Fruit fly (Drosophila melanogaster) whole organism, embryonic: ENCODE measurements around the gene CG32313.

ENCODE experiments used
- CG8388 ChIP-seq: fragments of 200-800 bp; sonication (Bioruptor generic); optimal IDR thresholded peaks from 2 replicates; lab custom pipeline; 2019; ENCODE audit warnings: missing biosample characterization, mild to moderate bottlenecking, missing genetic modification characterization, moderate library complexity
- CG9437 ChIP-seq: fragments of 200-800 bp; sonication (Bioruptor generic); optimal IDR thresholded peaks from 2 replicates; lab custom pipeline; 2018; ENCODE audit warnings: missing biosample characterization, mild to moderate bottlenecking, missing genetic modification characterization
- Tbp ChIP-seq: fragments of >200 bp; optimal IDR thresholded peaks from 2 replicates; lab custom pipeline; 2018; ENCODE audit warnings: missing biosample characterization, missing genetic modification characterization
- sna ChIP-seq: fragments of 200-800 bp; sonication (Bioruptor generic); IDR thresholded peaks from 2 replicates; pipeline ENCODE4 v1.3.6; 2022; ENCODE audit warnings: missing biosample characterization, missing genetic modification characterization; ENCODE audit not compliant: partially characterized antibody
- wdn ChIP-seq: fragments of 200-800 bp; sonication (Bioruptor generic); IDR thresholded peaks from 2 replicates; pipeline ENCODE4 v1.3.6; 2022; ENCODE audit warnings: missing biosample characterization, missing genetic modification characterization

- TF ChIP-seq sna (no peak), wdn (GFP tag; lab: Robert Waterston, UW) (no peak), CG8388 (GFP tag; lab: Kevin White, UChicago) (no peak), CG9437 (GFP tag; lab: Kevin White, UChicago) (no peak), Tbp (GFP tag; lab: Kevin White, UChicago) (no peak)
These were observed 1.6 kb upstream of the CG32313 start for dm6 chr3L:1547117-1547507.
